Fruit fly (Drosophila melanogaster) whole organism, embryonic: ENCODE data around the gene CG5355.

Source experiments
- CG11560 ChIP-seq: fragments of 200-800 bp; sonication (Bioruptor generic); IDR thresholded peaks from 3 replicates; pipeline ENCODE4 v1.3.6; 2022; ENCODE audit warnings: missing biosample characterization, missing genetic modification characterization
- CG12071 ChIP-seq: fragments of 200-800 bp; sonication (Bioruptor generic); optimal IDR thresholded peaks from 3 replicates; lab custom pipeline; 2018; ENCODE audit warnings: missing biosample characterization, mild to moderate bottlenecking, missing genetic modification characterization
- CG13296 ChIP-seq: fragments of 200-800 bp; sonication (Bioruptor generic); optimal IDR thresholded peaks from 3 replicates; lab custom pipeline; 2018; ENCODE audit warnings: missing biosample characterization, mild to moderate bottlenecking, missing genetic modification characterization
- CG13775 ChIP-seq: fragments of 200-800 bp; sonication (Bioruptor generic); optimal IDR thresholded peaks from 3 replicates; lab custom pipeline; 2017; ENCODE audit warnings: missing biosample characterization, mild to moderate bottlenecking, missing genetic modification characterization
- CG1529 ChIP-seq: fragments of 200-800 bp; sonication (Bioruptor generic); optimal IDR thresholded peaks from 3 replicates; lab custom pipeline; 2018; ENCODE audit warnings: missing biosample characterization, missing genetic modification characterization
- CG16813 ChIP-seq: fragments of 200-800 bp; sonication (Bioruptor generic); IDR thresholded peaks from 3 replicates; pipeline ENCODE4 v1.3.6; 2022; ENCODE audit warnings: missing biosample characterization, missing genetic modification characterization; ENCODE audit not compliant: partially characterized antibody
- CG33557 ChIP-seq: fragments of 200-800 bp; sonication (Bioruptor generic); optimal IDR thresholded peaks from 2 replicates; lab custom pipeline; 2019; ENCODE audit warnings: missing biosample characterization, mild to moderate bottlenecking, missing genetic modification characterization, moderate library complexity
- CG34422 ChIP-seq: fragments of 200-800 bp; sonication (Bioruptor generic); IDR thresholded peaks from 3 replicates; pipeline ENCODE4 v1.3.6; 2022; ENCODE audit warnings: missing biosample characterization, missing genetic modification characterization
- CG3726 ChIP-seq: fragments of 200-800 bp; sonication (Bioruptor generic); IDR thresholded peaks from 3 replicates; pipeline ENCODE4, ENCODE4 v1.3.6; 2022; ENCODE audit warnings: missing biosample characterization, missing genetic modification characterization
- CG4617 ChIP-seq: fragments of 200-800 bp; sonication (Bioruptor generic); optimal IDR thresholded peaks from 3 replicates; lab custom pipeline; 2016; ENCODE audit warnings: missing biosample characterization, missing genetic modification characterization, borderline replicate concordance
- CG4707 ChIP-seq: fragments of 200-800 bp; sonication (Bioruptor generic); optimal IDR thresholded peaks from 2 replicates; lab custom pipeline; 2018; ENCODE audit warnings: missing biosample characterization, mild to moderate bottlenecking, missing genetic modification characterization, moderate library complexity
- CG7372 ChIP-seq: fragments of 200-800 bp; sonication (Bioruptor generic); IDR thresholded peaks from 2 replicates; pipeline ENCODE4 v1.3.6; 2022; ENCODE audit warnings: missing biosample characterization, missing genetic modification characterization
- D ChIP-seq, 2 experiments: fragments of 200-800 bp in 1 of 2; fragments of >200 bp in 1 of 2; sonication (Bioruptor generic) in 1 of 2; optimal IDR thresholded peaks; 2 replicates in 1 of 2; 3 replicates in 1 of 2; lab custom pipeline; 2017; ENCODE audit warnings: mild to moderate bottlenecking in 1 of 2, missing biosample characterization in 1 of 2, missing genetic modification characterization in 1 of 2, missing genetic modification reagents in 1 of 2
- Dll ChIP-seq: fragments of 200-800 bp; sonication (Bioruptor generic); IDR thresholded peaks from 4 replicates; pipeline ENCODE4 v1.3.6; 2022; ENCODE audit warnings: missing biosample characterization, missing genetic modification characterization; ENCODE audit not compliant: partially characterized antibody
- Doc3 ChIP-seq: fragments of 200-800 bp; sonication (Bioruptor generic); IDR thresholded peaks from 3 replicates; pipeline ENCODE4 v1.3.6; 2022; ENCODE audit warnings: missing biosample characterization, missing genetic modification characterization; ENCODE audit not compliant: partially characterized antibody
- Dp ChIP-seq: fragments of 200-800 bp; sonication (Bioruptor generic); optimal IDR thresholded peaks from 2 replicates; lab custom pipeline; 2018; ENCODE audit warnings: missing biosample characterization, mild to moderate bottlenecking, missing genetic modification characterization, moderate library complexity
- E2f2 ChIP-seq: fragments of 200-800 bp; sonication (Bioruptor generic); IDR thresholded peaks from 2 replicates; pipeline ENCODE4 v1.3.6; 2022; ENCODE audit warnings: missing biosample characterization, missing genetic modification characterization
- ERR ChIP-seq: fragments of 200-800 bp; sonication (Bioruptor generic); optimal IDR thresholded peaks from 2 replicates; lab custom pipeline; 2016; ENCODE audit warnings: missing biosample characterization, missing genetic modification characterization
- H2.0 ChIP-seq: fragments of 200-800 bp; sonication (Bioruptor generic); IDR thresholded peaks from 2 replicates; pipeline ENCODE4 v1.3.6; 2022; ENCODE audit warnings: missing biosample characterization, missing genetic modification characterization
- Hey ChIP-seq: fragments of 200-800 bp; sonication (Bioruptor generic); optimal IDR thresholded peaks from 3 replicates; lab custom pipeline; 2018; ENCODE audit warnings: missing biosample characterization, mild to moderate bottlenecking, missing genetic modification characterization
- MBD-R2 ChIP-seq: fragments of 200-800 bp; sonication (Bioruptor generic); IDR thresholded peaks from 2 replicates; pipeline ENCODE4 v1.3.6; 2022; ENCODE audit warnings: missing biosample characterization, missing genetic modification characterization
- Mad ChIP-seq: fragments of 200-800 bp; sonication (Bioruptor generic); optimal IDR thresholded peaks from 2 replicates; lab custom pipeline; 2016; ENCODE audit warnings: missing biosample characterization, missing genetic modification characterization
- Max ChIP-seq: fragments of 200-800 bp; sonication (Bioruptor generic); optimal IDR thresholded peaks from 2 replicates; lab custom pipeline; 2016; ENCODE audit warnings: missing biosample characterization, mild to moderate bottlenecking, missing genetic modification characterization
- NC2β ChIP-seq: fragments of 200-800 bp; sonication (Bioruptor generic); optimal IDR thresholded peaks from 2 replicates; lab custom pipeline; 2016; ENCODE audit warnings: missing biosample characterization, missing genetic modification characterization
- NFAT ChIP-seq: fragments of 200-800 bp; sonication (Bioruptor generic); IDR thresholded peaks from 2 replicates; pipeline ENCODE4 v1.3.6; 2022; ENCODE audit warnings: missing biosample characterization, missing genetic modification characterization
- Oli ChIP-seq: fragments of 200-800 bp; sonication (Bioruptor generic); optimal IDR thresholded peaks from 2 replicates; lab custom pipeline; 2018; ENCODE audit warnings: missing biosample characterization, mild to moderate bottlenecking, missing genetic modification characterization, moderate library complexity
- Poxn ChIP-seq: fragments of 200-800 bp; sonication (Bioruptor generic); IDR thresholded peaks from 2 replicates; pipeline ENCODE4 v1.3.6; 2022; ENCODE audit warnings: missing biosample characterization, missing genetic modification characterization
- Rfx ChIP-seq: fragments of 200-800 bp; sonication (Bioruptor generic); IDR thresholded peaks from 2 replicates; pipeline ENCODE4 v1.3.6; 2022; ENCODE audit warnings: missing biosample characterization, missing genetic modification characterization
- Taf1 ChIP-seq: fragments of 200-800 bp; sonication (Bioruptor generic); IDR thresholded peaks from 2 replicates; pipeline ENCODE4 v1.3.6; 2022; ENCODE audit warnings: missing biosample characterization, missing genetic modification characterization
- Trl ChIP-seq, 3 experiments: fragments of >200 bp in 2 of 3; fragments of 200-800 bp in 1 of 3; sonication (Bioruptor generic) in 1 of 3; optimal IDR thresholded peaks; 2 replicates in 1 of 3; 3 replicates in 2 of 3; lab custom pipeline; 2016 to 2017; ENCODE audit warnings: missing biosample characterization in 1 of 3, missing genetic modification characterization in 1 of 3
- Xbp1 ChIP-seq: fragments of 200-800 bp; sonication (Bioruptor generic); optimal IDR thresholded peaks from 3 replicates; lab custom pipeline; 2016; ENCODE audit warnings: missing biosample characterization, mild to moderate bottlenecking, missing genetic modification characterization
- ac ChIP-seq: fragments of 200-800 bp; sonication (Bioruptor generic); optimal IDR thresholded peaks from 3 replicates; lab custom pipeline; 2017; ENCODE audit warnings: missing biosample characterization, mild to moderate bottlenecking, missing genetic modification characterization
- bcd ChIP-seq: fragments of 200-800 bp; sonication (Bioruptor generic); optimal IDR thresholded peaks from 2 replicates; lab custom pipeline; 2017; ENCODE audit warnings: missing biosample characterization, mild to moderate bottlenecking, missing genetic modification characterization
- chn ChIP-seq: fragments of 200-800 bp; sonication (Bioruptor generic); optimal IDR thresholded peaks from 2 replicates; lab custom pipeline; 2016; ENCODE audit warnings: missing biosample characterization, missing genetic modification characterization
- fru ChIP-seq: fragments of >200 bp; optimal IDR thresholded peaks from 2 replicates; lab custom pipeline; 2017
- gcm ChIP-seq: fragments of 200-800 bp; sonication (Bioruptor generic); optimal IDR thresholded peaks from 2 replicates; lab custom pipeline; 2019; ENCODE audit warnings: missing biosample characterization, mild to moderate bottlenecking, missing genetic modification characterization, moderate library complexity
- gcm2 ChIP-seq: fragments of 200-800 bp; sonication (Bioruptor generic); optimal IDR thresholded peaks from 2 replicates; lab custom pipeline; 2016; ENCODE audit warnings: missing biosample characterization, missing genetic modification characterization
- grau ChIP-seq: fragments of 200-800 bp; optimal IDR thresholded peaks from 3 replicates; lab custom pipeline; 2019; ENCODE audit warnings: missing biosample characterization, mild to moderate bottlenecking, missing genetic modification characterization, moderate library complexity
- gro ChIP-seq: fragments of 200-800 bp; sonication (Bioruptor generic); optimal IDR thresholded peaks from 2 replicates; lab custom pipeline; 2016; ENCODE audit warnings: missing biosample characterization, missing genetic modification characterization
- ham ChIP-seq: fragments of 200-800 bp; sonication (Bioruptor generic); IDR thresholded peaks from 2 replicates; pipeline ENCODE4 v1.3.6; 2022; ENCODE audit warnings: missing biosample characterization, missing genetic modification characterization
- lola ChIP-seq, 3 experiments: fragments of >200 bp in 2 of 3; fragments of 200-800 bp in 1 of 3; sonication (Bioruptor generic) in 1 of 3; optimal IDR thresholded peaks; 2 replicates each; lab custom pipeline; 2017 to 2019; ENCODE audit warnings: missing biosample characterization in 3 of 3, missing genetic modification characterization in 3 of 3, mild to moderate bottlenecking in 1 of 3, moderate library complexity in 1 of 3
- nerfin-2 ChIP-seq: fragments of 200-800 bp; sonication (Bioruptor generic); IDR thresholded peaks from 2 replicates; pipeline ENCODE4 v1.3.6; 2022; ENCODE audit warnings: missing biosample characterization, missing genetic modification characterization; ENCODE audit not compliant: partially characterized antibody
- p53 ChIP-seq: fragments of 200-800 bp; sonication (Bioruptor generic); optimal IDR thresholded peaks from 2 replicates; lab custom pipeline; 2016; ENCODE audit warnings: missing biosample characterization, missing genetic modification characterization
- peb ChIP-seq: fragments of 200-800 bp; sonication (Bioruptor generic); IDR thresholded peaks from 2 replicates; pipeline ENCODE4 v1.3.6; 2022; ENCODE audit warnings: missing biosample characterization, missing genetic modification characterization
- sens-2 ChIP-seq: fragments of 200-800 bp; sonication (Bioruptor generic); IDR thresholded peaks from 2 replicates; pipeline ENCODE4 v1.3.6; 2022; ENCODE audit warnings: missing biosample characterization, missing genetic modification characterization
- slbo ChIP-seq: fragments of 200-800 bp; sonication (Bioruptor generic); IDR thresholded peaks from 2 replicates; pipeline ENCODE4 v1.3.6; 2022; ENCODE audit warnings: missing biosample characterization, missing genetic modification characterization
- tll ChIP-seq, 2 experiments: fragments of 200-800 bp in 1 of 2; fragments of >200 bp in 1 of 2; sonication (Bioruptor generic) in 1 of 2; optimal IDR thresholded peaks; 2 replicates each; lab custom pipeline; 2017 to 2019; ENCODE audit warnings: missing biosample characterization in 2 of 2, missing genetic modification characterization in 2 of 2, mild to moderate bottlenecking in 1 of 2, moderate library complexity in 1 of 2

Gene CG5355

dm6 chr2L:10387869-10388726 is 25.2 kb downstream of the CG5355 start, which contains the start of gene da (continued):
- TF ChIP-seq ac (GFP tag; lab: Kevin White, UChicago), result no peak
- no peak for TF ChIP-seq CG11560
- TF ChIP-seq Taf1 (GFP tag; lab: Robert Waterston, UW), result no peak
- no peak for TF ChIP-seq Oli (tag; lab: Kevin White, UChicago)
- TF ChIP-seq CG12071 (GFP tag; lab: Kevin White, UChicago), result no peak
- TF ChIP-seq Max (GFP tag; lab: Kevin White, UChicago), result peak; percentile 5
- TF ChIP-seq CG4707 (GFP tag; lab: Kevin White, UChicago), result no peak
- peak; percentile 60 for TF ChIP-seq H2.0 (GFP tag; lab: Robert Waterston, UW)
- TF ChIP-seq Trl (optimal IDR thresholded peaks at IDR 0.05; lab: Kevin White, UChicago), result no peak
- TF ChIP-seq Trl (GFP tag; optimal IDR thresholded peaks at IDR 0.05; lab: Kevin White, UChicago), result peak; percentile 47
- TF ChIP-seq grau (tag; lab: Kevin White, UChicago), result peak; percentile 69
- TF ChIP-seq CG13296 (GFP tag; lab: Kevin White, UChicago), result peak; percentile 16
- TF ChIP-seq MBD-R2 (GFP tag; lab: Robert Waterston, UW), result peak; percentile 61
- TF ChIP-seq CG3726 (GFP tag; lab: Robert Waterston, UW), result no peak
- no peak for TF ChIP-seq Poxn (GFP tag; lab: Robert Waterston, UW)
- no peak for TF ChIP-seq ham (GFP tag; lab: Robert Waterston, UW)
- peak; percentile 14 for TF ChIP-seq Dp
- peak; percentile 39 for TF ChIP-seq Mad (GFP tag; lab: Kevin White, UChicago)
- TF ChIP-seq slbo, result peak; percentile 74
- TF ChIP-seq D (optimal IDR thresholded peaks at IDR 0.05; lab: Kevin White, UChicago), result no peak
- TF ChIP-seq D (GFP tag; optimal IDR thresholded peaks at IDR 0.05; lab: Kevin White, UChicago), result no peak
- peak; percentile 61 for TF ChIP-seq gro
- peak; percentile 58; the same call in 1 of the 2 replicates for TF ChIP-seq NFAT (GFP tag; lab: Robert Waterston, UW)
- peak; percentile 31; the same call in 1 of the 2 replicates for TF ChIP-seq peb (GFP tag; lab: Robert Waterston, UW)
- TF ChIP-seq CG13775 (GFP tag; lab: Kevin White, UChicago), result peak; percentile 49
- TF ChIP-seq gcm (GFP tag; lab: Kevin White, UChicago), result no peak
- no peak for TF ChIP-seq ERR
- peak; percentile 49 for TF ChIP-seq CG4617 (GFP tag; lab: Kevin White, UChicago)
- TF ChIP-seq fru, result no peak
- TF ChIP-seq CG33557 (GFP tag; lab: Kevin White, UChicago), result peak; percentile 18
- no peak for TF ChIP-seq CG1529 (GFP tag; lab: Kevin White, UChicago)
- TF ChIP-seq CG16813 (GFP tag; lab: Robert Waterston, UW), result peak; percentile 64
- peak; percentile 58 for TF ChIP-seq bcd (GFP tag; lab: Kevin White, UChicago)
- peak; percentile 46; the same call in 2 of the 4 replicates for TF ChIP-seq Dll (GFP tag; lab: Robert Waterston, UW)
- TF ChIP-seq Hey (tag; lab: Kevin White, UChicago), result no peak
- peak; percentile 57; the same call in 2 of the 3 replicates for TF ChIP-seq CG34422 (GFP tag; lab: Robert Waterston, UW)
- TF ChIP-seq gcm2 (GFP tag; lab: Kevin White, UChicago), result no peak
- peak in 2 of 3 experiments; percentile 42 to 92 for TF ChIP-seq lola (GFP tag; optimal IDR thresholded peaks at IDR 0.05; lab: Kevin White, UChicago)
- peak; percentile 47; the same call in 1 of the 2 replicates for TF ChIP-seq E2f2 (GFP tag; lab: Robert Waterston, UW)
- 0 out of 2 replicates have a peak, but pooled peaks have one; percentile 29 for TF ChIP-seq CG7372 (GFP tag; lab: Robert Waterston, UW)
- TF ChIP-seq sens-2 (GFP tag; lab: Robert Waterston, UW), result no peak
- no peak for TF ChIP-seq Doc3 (GFP tag; lab: Robert Waterston, UW)
- TF ChIP-seq Rfx (GFP tag; lab: Robert Waterston, UW), result peak; percentile 75
- TF ChIP-seq chn (GFP tag; lab: Kevin White, UChicago), result peak; percentile 46
- TF ChIP-seq Xbp1, result peak; percentile 73
- TF ChIP-seq NC2β (GFP tag; lab: Kevin White, UChicago), result peak; percentile 63
- peak; percentile 65 for TF ChIP-seq nerfin-2 (GFP tag; lab: Robert Waterston, UW)
- TF ChIP-seq tll (GFP tag; optimal IDR thresholded peaks at IDR 0.05; lab: Kevin White, UChicago), result peak in 1 of 2 experiments; percentile 12
- TF ChIP-seq p53 (GFP tag; lab: Kevin White, UChicago), result peak; percentile 12
